Worm (Caenorhabditis elegans) whole organism, L4/young adult: ENCODE results near the gene Y6G8.14.

Experiments
- dao-5 ChIP-seq: sonication (generic microtip); optimal IDR thresholded peaks from 2 replicates; lab custom pipeline; 2016; ENCODE audit warnings: missing genotype, missing genetic modification characterization, moderate library complexity, missing compliant biosample characterization
- him-1 ChIP-seq: sonication (generic microtip); optimal IDR thresholded peaks from 2 replicates; lab custom pipeline; 2016; ENCODE audit warnings: missing genotype, missing genetic modification reagents, missing genetic modification characterization, missing compliant biosample characterization

DNA sequence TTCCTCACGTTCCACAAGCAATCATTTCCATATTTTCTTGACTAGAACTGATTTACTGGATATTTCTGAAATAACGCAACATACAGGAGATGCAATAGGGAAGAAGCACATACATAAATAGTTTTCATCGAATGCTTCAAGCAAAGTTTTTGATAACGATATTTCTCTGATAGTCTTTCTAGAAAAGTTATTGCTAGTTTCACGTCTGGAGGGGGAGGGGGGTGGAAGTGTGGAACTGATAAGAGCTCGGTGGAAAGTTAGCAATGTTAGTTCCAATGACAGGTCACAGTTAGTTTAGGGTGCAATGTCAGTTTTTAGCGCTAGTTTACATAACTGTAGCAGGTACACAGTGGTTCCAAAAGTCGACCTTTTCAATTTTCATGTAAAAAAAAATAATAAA is 2.7 kb upstream of the Y6G8.14 start, which contains the start of gene Y6G8.6:
- no peak for TF ChIP-seq him-1 (tag; lab: Kevin White, UChicago)
- TF ChIP-seq dao-5 (tag; lab: Kevin White, UChicago) = no peak
